Fruit fly (Drosophila melanogaster) whole organism, pupa: ENCODE results near the gene Pif1B.

ENCODE experiments used
- CG10348 ChIP-seq: fragments of 200-800 bp; sonication (Bioruptor generic); IDR thresholded peaks from 2 replicates; pipeline ENCODE4 v1.3.6; 2022; ENCODE audit warnings: missing biosample characterization, missing genetic modification characterization
- CG12605 ChIP-seq: fragments of 200-800 bp; sonication (Bioruptor generic); IDR thresholded peaks from 2 replicates; pipeline ENCODE4 v1.3.6; 2022; ENCODE audit warnings: missing biosample characterization, missing genetic modification characterization
- CG13204 ChIP-seq: fragments of 200-800 bp; sonication (Bioruptor generic); optimal IDR thresholded peaks from 2 replicates; lab custom pipeline; 2018; ENCODE audit warnings: missing biosample characterization, mild to moderate bottlenecking, missing genetic modification characterization, moderate library complexity
- CG14655 ChIP-seq: fragments of 200-800 bp; sonication (Bioruptor generic); optimal IDR thresholded peaks from 3 replicates; lab custom pipeline; 2017; ENCODE audit warnings: mild to moderate bottlenecking, missing biosample characterization, missing genetic modification reagents, missing genetic modification characterization
- CG15710 ChIP-seq: fragments of 200-800 bp; sonication (Bioruptor generic); optimal IDR thresholded peaks from 2 replicates; lab custom pipeline; 2018; ENCODE audit warnings: missing biosample characterization, mild to moderate bottlenecking, missing genetic modification characterization, moderate library complexity
- CG17806 ChIP-seq: fragments of 200-800 bp; sonication (Bioruptor generic); optimal IDR thresholded peaks from 2 replicates; lab custom pipeline; 2018; ENCODE audit warnings: missing biosample characterization, mild to moderate bottlenecking, missing genetic modification characterization, moderate library complexity
- CG32121 ChIP-seq: fragments of 200-800 bp; sonication (Bioruptor generic); IDR thresholded peaks from 2 replicates; pipeline ENCODE4 v1.3.6; 2022; ENCODE audit warnings: missing biosample characterization, missing genetic modification characterization
- CG34367 ChIP-seq: fragments of 200-800 bp; sonication (Bioruptor generic); optimal IDR thresholded peaks from 2 replicates; lab custom pipeline; 2018; ENCODE audit warnings: missing biosample characterization, mild to moderate bottlenecking, missing genetic modification characterization
- CG4496 ChIP-seq: fragments of 200-800 bp; sonication (Bioruptor generic); IDR thresholded peaks from 3 replicates; pipeline ENCODE4 v1.3.6; 2022; ENCODE audit warnings: missing biosample characterization, missing genetic modification characterization
- CG8159 ChIP-seq: fragments of 200-800 bp; sonication (Bioruptor generic); optimal IDR thresholded peaks from 3 replicates; lab custom pipeline; 2018; ENCODE audit warnings: missing biosample characterization, mild to moderate bottlenecking, missing genetic modification characterization, moderate library complexity
- CG8301 ChIP-seq: fragments of 200-800 bp; sonication (Bioruptor generic); optimal IDR thresholded peaks from 2 replicates; lab custom pipeline; 2018; ENCODE audit warnings: missing biosample characterization, mild to moderate bottlenecking, missing genetic modification characterization
- CG9948 ChIP-seq: fragments of 200-800 bp; sonication (Bioruptor generic); optimal IDR thresholded peaks from 2 replicates; lab custom pipeline; 2018; ENCODE audit warnings: missing biosample characterization, mild to moderate bottlenecking, missing genetic modification characterization, moderate library complexity
- D1 ChIP-seq: fragments of 200-800 bp; sonication (Bioruptor generic); optimal IDR thresholded peaks from 2 replicates; lab custom pipeline; 2018; ENCODE audit warnings: missing biosample characterization, mild to moderate bottlenecking, missing genetic modification characterization, moderate library complexity
- EcR ChIP-seq: fragments of 200-800 bp; sonication (Bioruptor generic); optimal IDR thresholded peaks from 3 replicates; lab custom pipeline; 2019; ENCODE audit warnings: missing biosample characterization, missing genetic modification characterization, mild to moderate bottlenecking, moderate library complexity, missing genetic modification reagents
- Ets98B ChIP-seq: fragments of 200-800 bp; sonication (Bioruptor generic); IDR thresholded peaks from 2 replicates; pipeline ENCODE4 v1.3.6; 2022; ENCODE audit warnings: missing biosample characterization, missing genetic modification characterization
- Pif1A ChIP-seq: fragments of 200-800 bp; sonication (Bioruptor generic); optimal IDR thresholded peaks from 3 replicates; lab custom pipeline; 2016; ENCODE audit warnings: missing biosample characterization, missing genetic modification characterization
- Pif1B ChIP-seq: fragments of 200-800 bp; sonication (Bioruptor generic); optimal IDR thresholded peaks from 3 replicates; lab custom pipeline; 2016; ENCODE audit warnings: missing biosample characterization, missing genetic modification characterization
- Snoo ChIP-seq: fragments of 200-800 bp; sonication (Bioruptor generic); optimal IDR thresholded peaks from 3 replicates; lab custom pipeline; 2017; ENCODE audit warnings: missing biosample characterization, mild to moderate bottlenecking, missing genetic modification characterization, inconsistent platforms
- fd96Ca ChIP-seq: fragments of 200-800 bp; sonication (Bioruptor generic); IDR thresholded peaks from 3 replicates; pipeline ENCODE4 v1.3.6; 2022; ENCODE audit warnings: missing biosample characterization, missing genetic modification characterization
- gl ChIP-seq: fragments of 200-800 bp; sonication (Bioruptor generic); optimal IDR thresholded peaks from 2 replicates; lab custom pipeline; 2018; ENCODE audit warnings: missing biosample characterization, mild to moderate bottlenecking, missing genetic modification characterization
- rn ChIP-seq: fragments of 200-800 bp; sonication (Bioruptor generic); IDR thresholded peaks from 2 replicates; pipeline ENCODE4 v1.3.6; 2022; ENCODE audit warnings: missing biosample characterization, missing genetic modification characterization

The Pif1B gene

DNA sequence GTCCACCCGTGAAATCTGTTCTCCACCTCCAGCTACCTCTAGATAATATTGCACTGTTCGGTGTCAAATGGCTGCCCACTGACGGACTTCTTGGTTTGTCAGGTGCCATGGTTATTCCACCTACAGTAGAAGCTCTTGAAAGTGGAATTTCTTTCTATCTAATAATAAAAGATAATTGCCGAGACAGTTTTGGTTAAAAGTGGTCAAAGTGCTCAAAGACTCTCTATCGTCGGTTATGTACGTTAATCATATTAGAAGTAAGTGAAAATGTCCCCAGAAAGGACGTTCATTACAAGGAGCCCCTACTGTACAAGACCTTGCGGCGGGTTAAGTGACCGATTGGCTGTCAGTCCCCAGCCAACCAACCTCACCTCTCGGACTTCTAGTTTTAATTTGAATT, 56.8 kb downstream of the Pif1B start:
- TF ChIP-seq fd96Ca (GFP tag; lab: Robert Waterston, UW) (peak; percentile 74), CG14655 (GFP tag; lab: Kevin White, UChicago) (peak; percentile 44), CG12605 (GFP tag; lab: Robert Waterston, UW) (0 out of 2 replicates have a peak, but pooled peaks have one; percentile 19), CG9948 (tag; lab: Kevin White, UChicago) (peak; percentile 34), CG4496 (GFP tag; lab: Robert Waterston, UW) (peak; percentile 24; the same call in 1 of the 3 replicates), EcR (GFP tag; lab: Kevin White, UChicago) (no peak), Ets98B (GFP tag; lab: Robert Waterston, UW) (peak; percentile 35; the same call in 1 of the 2 replicates), D1 (tag; lab: Kevin White, UChicago) (no peak), gl (tag; lab: Kevin White, UChicago) (no peak), CG10348 (GFP tag; lab: Robert Waterston, UW) (no peak), CG8301 (peak; percentile 30), Pif1B (GFP tag; lab: Kevin White, UChicago) (peak; percentile 61), Pif1A (peak; percentile 75), CG13204 (no peak), Snoo (peak; percentile 46), CG8159 (tag; lab: Kevin White, UChicago) (peak; percentile 10), CG15710 (tag; lab: Kevin White, UChicago) (peak; percentile 21), CG34367 (tag; lab: Kevin White, UChicago) (no peak), CG32121 (GFP tag; lab: Robert Waterston, UW) (no peak; the same call in 1 of the 2 replicates), rn (GFP tag; lab: Robert Waterston, UW) (no peak), CG17806 (tag; lab: Kevin White, UChicago) (peak; percentile 48)

- no peak for TF ChIP-seq D1 (tag; lab: Kevin White, UChicago)
- peak; percentile 65 for TF ChIP-seq EcR (GFP tag; lab: Kevin White, UChicago)
- TF ChIP-seq CG4496 (GFP tag; lab: Robert Waterston, UW), result no peak
Observed at dm6 chr3R:8742661-8743060, 58.3 kb downstream of the Pif1B start.

- no peak for TF ChIP-seq rn (GFP tag; lab: Robert Waterston, UW)
- no peak for TF ChIP-seq CG13204
- TF ChIP-seq Pif1B (GFP tag; lab: Kevin White, UChicago), result no peak
- no peak for TF ChIP-seq CG8301
- TF ChIP-seq gl (tag; lab: Kevin White, UChicago), result no peak
- TF ChIP-seq D1 (tag; lab: Kevin White, UChicago), result no peak
- no peak for TF ChIP-seq EcR (GFP tag; lab: Kevin White, UChicago)
- TF ChIP-seq CG9948 (tag; lab: Kevin White, UChicago), result no peak
- no peak for TF ChIP-seq Ets98B (GFP tag; lab: Robert Waterston, UW)
- no peak for TF ChIP-seq CG10348 (GFP tag; lab: Robert Waterston, UW)
- TF ChIP-seq CG32121 (GFP tag; lab: Robert Waterston, UW), result no peak
- TF ChIP-seq CG4496 (GFP tag; lab: Robert Waterston, UW), result no peak
- TF ChIP-seq CG34367 (tag; lab: Kevin White, UChicago), result no peak
- TF ChIP-seq CG8159 (tag; lab: Kevin White, UChicago), result no peak
- TF ChIP-seq CG15710 (tag; lab: Kevin White, UChicago), result no peak
- no peak for TF ChIP-seq fd96Ca (GFP tag; lab: Robert Waterston, UW)
- TF ChIP-seq CG12605 (GFP tag; lab: Robert Waterston, UW), result no peak
- TF ChIP-seq CG17806 (tag; lab: Kevin White, UChicago), result no peak
- no peak for TF ChIP-seq Snoo
Observed at dm6 chr3R:8741941-8742340, 59.0 kb downstream of the Pif1B start.

- TF ChIP-seq Pif1B (GFP tag; lab: Kevin White, UChicago) (no peak), CG14655 (GFP tag; lab: Kevin White, UChicago) (no peak), CG8301 (no peak), CG32121 (GFP tag; lab: Robert Waterston, UW) (no peak), CG12605 (GFP tag; lab: Robert Waterston, UW) (no peak), CG17806 (tag; lab: Kevin White, UChicago) (no peak), rn (GFP tag; lab: Robert Waterston, UW) (no peak), CG8159 (tag; lab: Kevin White, UChicago) (no peak), Pif1A (no peak), CG10348 (GFP tag; lab: Robert Waterston, UW) (no peak), fd96Ca (GFP tag; lab: Robert Waterston, UW) (no peak), CG34367 (tag; lab: Kevin White, UChicago) (no peak), D1 (tag; lab: Kevin White, UChicago) (no peak), CG9948 (tag; lab: Kevin White, UChicago) (no peak)
Observed at dm6 chr3R:8741248-8741647, 59.7 kb downstream of the Pif1B start.

DNA sequence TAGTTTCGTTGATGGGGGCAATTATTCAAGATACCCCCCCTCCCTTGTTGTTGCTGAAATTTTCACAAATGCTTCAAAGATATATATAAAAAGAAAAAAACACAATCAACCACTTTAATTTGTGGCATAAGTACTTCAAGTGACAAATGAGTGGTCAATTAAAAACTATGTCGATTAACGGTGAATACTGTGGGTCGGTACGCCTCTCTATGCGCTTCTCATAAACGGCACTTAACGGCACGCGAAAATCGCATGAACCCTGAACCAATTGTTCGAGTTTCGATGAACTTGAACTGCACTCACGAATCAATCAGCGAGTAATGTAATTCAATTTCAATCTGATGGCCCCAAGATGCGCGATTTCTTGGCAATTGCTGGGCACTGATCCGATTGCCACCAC, 60.9 kb downstream of the Pif1B start:
- TF ChIP-seq CG4496 (GFP tag; lab: Robert Waterston, UW), result no peak
- no peak for TF ChIP-seq CG34367 (tag; lab: Kevin White, UChicago)
- TF ChIP-seq EcR (GFP tag; lab: Kevin White, UChicago), result no peak
- TF ChIP-seq CG14655 (GFP tag; lab: Kevin White, UChicago), result no peak
- TF ChIP-seq CG10348 (GFP tag; lab: Robert Waterston, UW), result no peak
- TF ChIP-seq fd96Ca (GFP tag; lab: Robert Waterston, UW), result no peak
- TF ChIP-seq CG32121 (GFP tag; lab: Robert Waterston, UW), result no peak
- no peak for TF ChIP-seq CG8301
